Fruit fly (Drosophila melanogaster): Measurements from ENCODE around the gene CG33270.

dm6 chr3L:11593778-11594177 lies 15.4 kb upstream of the CG33270 start:
- TF ChIP-seq CG8478 (optimal IDR thresholded peaks at IDR 0.05), result no peak
- no peak for TF ChIP-seq CTCF (optimal IDR thresholded peaks at IDR 0.05)
